Fruit fly (Drosophila melanogaster): ENCODE measurements around the gene CG2614.
A peak's percentile ranks its signal among the peaks of the same experiment; 100 is the strongest.

CG2614 gene

DNA sequence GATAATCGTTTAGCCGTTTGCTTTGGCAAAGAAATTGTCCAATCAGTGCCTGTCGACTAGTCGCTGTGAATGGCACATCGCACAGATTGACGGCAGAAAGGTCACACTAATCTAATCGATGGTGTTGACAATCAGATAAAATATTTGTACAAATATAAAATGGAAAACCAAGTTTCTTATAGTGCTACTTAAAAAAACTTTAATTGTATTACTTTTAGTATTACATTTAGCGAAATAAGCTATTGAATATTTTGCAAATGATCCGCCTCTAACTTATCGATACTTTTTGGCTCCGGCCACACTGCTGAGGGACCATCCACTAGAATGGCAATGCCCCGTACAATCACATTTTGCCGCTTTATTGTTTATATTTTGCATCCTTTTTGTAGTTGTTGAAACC lies at the start of gene CG2614, which contains the start of gene brun:
CG2614 (plus strand) TSS at position 317 of the 400 bp plus-strand sequence.
brun (minus strand) TSS at position 69 of the 400 bp plus-strand sequence.
- TF ChIP-seq noc (tag; optimal IDR thresholded peaks at IDR 0.05) = no peak

dm6 chr2L:20614222-20614621 lies 42.0 kb upstream of the CG2614 start, which contains the start of gene CG15475:
Gene CG15475 (plus strand): TSS chr2L:20614522.
- TF ChIP-seq noc (tag; optimal IDR thresholded peaks at IDR 0.05) = no peak

DNA sequence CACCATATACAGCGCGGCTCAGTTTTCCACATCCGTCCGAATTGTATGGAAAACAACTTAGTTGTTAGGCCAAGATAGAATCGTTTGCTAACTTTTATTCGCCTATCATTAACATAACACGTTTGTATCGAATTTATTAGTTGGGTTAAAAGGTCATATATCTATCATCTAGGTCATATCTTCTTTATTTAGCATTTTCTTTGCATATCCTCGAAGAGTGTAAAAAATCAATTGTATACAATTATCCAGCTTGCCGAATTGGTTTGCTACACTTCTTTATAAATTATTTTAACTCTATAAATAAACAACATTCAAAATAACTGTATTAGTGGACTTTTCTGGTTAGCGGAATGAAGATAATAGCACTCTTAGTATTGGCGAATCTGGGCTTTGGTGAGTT lies 22.0 kb upstream of the CG2614 start, which contains the start of gene CG17472:
CG17472 (plus strand) TSS at position 301 of the 400 bp plus-strand sequence.
- no peak for TF ChIP-seq noc (tag; optimal IDR thresholded peaks at IDR 0.05)

DNA sequence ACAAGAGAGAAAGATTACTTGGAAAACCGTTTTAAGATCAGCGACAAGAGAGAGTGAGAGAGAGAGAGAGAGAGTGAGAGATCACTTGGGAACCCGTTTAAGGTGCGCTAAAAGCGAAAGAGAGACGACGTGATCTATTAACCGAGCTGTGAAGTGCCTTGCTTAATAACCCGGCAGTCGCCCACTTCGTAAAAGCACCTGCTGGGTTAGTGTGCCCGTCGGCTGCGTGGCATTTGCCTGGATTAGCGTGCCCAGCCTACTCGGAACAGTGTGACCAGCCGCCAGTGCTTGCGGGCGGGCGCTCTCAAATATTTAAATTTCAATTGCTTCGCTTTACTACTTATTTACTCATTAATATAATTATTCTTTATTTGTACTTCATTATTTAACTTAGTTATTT lies 17.8 kb upstream of the CG2614 start:
- no peak for TF ChIP-seq noc (tag; optimal IDR thresholded peaks at IDR 0.05)

DNA sequence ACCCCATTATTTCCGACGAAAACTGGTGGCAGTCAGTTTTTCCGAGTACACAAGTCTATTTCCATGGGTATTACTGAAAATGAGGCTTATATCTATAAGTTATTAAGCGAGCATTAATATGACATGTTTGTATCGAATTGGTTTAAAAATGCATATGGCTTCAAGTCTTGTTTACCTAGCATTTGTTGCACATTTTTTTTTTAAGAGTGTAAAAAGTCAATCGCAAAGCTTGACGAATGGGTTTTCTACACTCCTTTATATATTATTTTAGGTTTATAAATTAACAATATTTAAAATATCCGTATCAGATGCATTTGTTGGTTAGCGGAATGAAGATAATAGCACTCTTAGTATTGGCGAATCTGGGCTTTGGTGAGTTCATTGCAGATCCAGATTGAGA lies 16.4 kb upstream of the CG2614 start, which contains the start of gene CG31680:
CG31680 (plus strand) TSS at position 301 of the 400 bp plus-strand sequence.
- TF ChIP-seq noc (tag; optimal IDR thresholded peaks at IDR 0.05) = no peak

dm6 chr2L:20640617-20641016 lies 15.6 kb upstream of the CG2614 start, which contains the start of gene Sfp38D:
Gene Sfp38D (plus strand): TSS chr2L:20640917.
- TF ChIP-seq noc (tag; optimal IDR thresholded peaks at IDR 0.05) = no peak

dm6 chr2L:20643144-20643543 lies 13.1 kb upstream of the CG2614 start, which contains the start of gene CG17470:
Gene CG17470 (minus strand): TSS chr2L:20643244.
- no peak for TF ChIP-seq noc (tag; optimal IDR thresholded peaks at IDR 0.05)

- peak; percentile 94 for TF ChIP-seq noc (tag; optimal IDR thresholded peaks at IDR 0.05)
Measured at dm6 chr2L:20645394-20645869, 10.8 kb upstream of the CG2614 start, which contains the start of the genes phr6-4 and CG2608. Gene phr6-4 (minus strand): TSS chr2L:20645791. Gene CG2608 (plus strand): TSS chr2L:20645822.

DNA sequence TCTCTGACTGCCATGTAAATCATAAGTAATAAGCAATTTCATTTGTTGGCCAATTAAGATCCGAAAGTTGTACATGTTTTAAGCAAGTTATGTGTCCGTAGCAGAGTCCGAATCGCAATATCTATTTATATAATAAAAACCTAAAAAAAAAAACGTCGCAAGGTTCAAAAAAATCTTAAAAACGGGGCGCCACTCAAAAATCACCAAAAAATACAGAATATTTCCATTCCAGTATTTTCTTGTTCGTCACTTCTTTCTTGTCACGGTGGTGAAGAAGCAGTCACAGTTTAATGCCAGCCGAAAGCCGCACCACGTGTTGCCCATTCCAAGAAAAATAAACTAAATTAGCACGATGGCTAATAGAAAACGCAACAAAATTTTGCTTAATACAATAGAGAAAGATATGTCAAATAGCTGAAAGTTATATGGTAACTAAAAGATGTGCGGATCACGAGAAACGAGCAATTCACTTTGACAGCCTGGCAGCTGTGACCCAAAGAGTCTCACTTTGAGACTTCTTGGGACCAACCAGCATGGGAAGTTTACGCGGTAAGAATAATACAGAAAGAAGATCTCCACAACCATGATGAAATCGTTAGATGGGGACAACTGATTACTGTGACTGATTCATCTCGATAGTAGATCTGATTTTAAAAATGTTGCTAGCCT lies 8.9 kb upstream of the CG2614 start:
- TF ChIP-seq noc (tag; optimal IDR thresholded peaks at IDR 0.05) = no peak

dm6 chr2L:20648612-20649011 lies 7.6 kb upstream of the CG2614 start, which contains the start of gene CG18810:
Gene CG18810 (plus strand): TSS chr2L:20648912.
- no peak for TF ChIP-seq noc (tag; optimal IDR thresholded peaks at IDR 0.05)

DNA sequence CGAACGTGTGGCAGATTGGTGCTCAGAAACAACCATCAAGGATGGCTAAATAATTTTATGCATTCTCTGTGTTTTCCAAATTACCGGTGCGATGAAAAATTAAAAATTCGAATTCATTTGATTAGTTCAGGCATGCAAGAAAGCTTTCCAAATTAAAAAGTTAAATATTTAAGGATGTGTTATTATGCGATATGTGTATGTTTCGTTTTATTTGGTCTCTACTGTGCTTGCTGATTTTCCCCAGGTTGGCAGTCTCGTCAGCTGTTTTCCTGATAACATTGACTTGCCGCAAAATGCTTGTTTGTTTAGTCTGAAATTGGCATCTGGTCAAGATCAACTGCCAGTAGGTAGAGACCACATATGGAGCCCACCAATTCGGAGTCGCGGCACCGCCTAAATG lies 6.3 kb upstream of the CG2614 start, which contains the start of gene CG2611:
CG2611 (plus strand) TSS at position 299 of the 400 bp plus-strand sequence.
- no peak for TF ChIP-seq noc (tag; optimal IDR thresholded peaks at IDR 0.05)

dm6 chr2L:20661071-20661470 lies 4.8 kb downstream of the CG2614 start:
- TF ChIP-seq noc (tag; optimal IDR thresholded peaks at IDR 0.05) = no peak

DNA sequence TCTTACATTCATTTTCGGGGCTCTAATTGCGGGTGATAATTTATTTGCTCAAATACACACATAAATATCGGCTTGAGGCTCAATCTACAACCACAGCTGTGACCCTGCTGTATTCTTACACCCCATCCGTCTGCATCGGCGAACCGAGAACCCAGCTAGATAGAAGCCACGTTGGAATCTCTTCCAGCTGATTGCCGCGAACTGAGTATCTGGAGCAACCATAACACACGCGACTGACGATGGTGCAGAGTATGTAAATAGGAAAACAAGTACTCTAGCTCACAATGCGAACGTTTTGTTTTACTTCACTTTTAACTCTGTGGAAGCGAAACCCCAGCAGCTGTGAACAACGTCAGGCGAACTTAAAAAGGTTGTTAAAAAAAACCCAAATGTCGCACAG lies 8.2 kb downstream of the CG2614 start:
- TF ChIP-seq noc (tag; optimal IDR thresholded peaks at IDR 0.05) = no peak

dm6 chr2L:20671212-20671611 lies 15.0 kb downstream of the CG2614 start:
- no peak for TF ChIP-seq noc (tag; optimal IDR thresholded peaks at IDR 0.05)

dm6 chr2L:20673737-20674461 lies 17.7 kb downstream of the CG2614 start:
- peak; percentile 12 for TF ChIP-seq noc (tag; optimal IDR thresholded peaks at IDR 0.05)

DNA sequence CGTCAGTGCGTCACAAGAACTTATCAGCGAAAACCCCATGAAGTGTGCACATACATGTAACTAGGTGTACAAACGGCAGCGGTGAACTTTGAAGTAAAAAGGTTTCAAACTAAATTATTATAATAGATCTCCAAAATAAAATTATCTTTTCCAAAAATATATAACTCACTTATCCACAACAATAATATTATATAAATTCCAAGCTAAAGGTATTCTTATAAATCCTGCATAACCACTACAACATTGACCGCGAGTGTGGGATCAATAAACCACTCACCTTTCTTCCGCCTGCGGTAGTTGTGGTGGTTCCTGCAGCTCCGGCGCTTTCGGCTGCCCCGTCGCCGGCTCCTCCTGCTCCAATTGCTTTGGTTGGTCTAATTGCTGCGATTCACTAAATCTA lies 18.5 kb downstream of the CG2614 start:
- no peak for TF ChIP-seq noc (tag; optimal IDR thresholded peaks at IDR 0.05)
